Worm (Caenorhabditis elegans) whole organism, L4/young adult: Measurements from ENCODE around the gene zer-1.

Experiments
- dao-5 ChIP-seq: sonication (generic microtip); optimal IDR thresholded peaks from 2 replicates; lab custom pipeline; 2016; ENCODE audit warnings: missing genotype, missing genetic modification characterization, moderate library complexity, missing compliant biosample characterization
- him-1 ChIP-seq: sonication (generic microtip); optimal IDR thresholded peaks from 2 replicates; lab custom pipeline; 2016; ENCODE audit warnings: missing genotype, missing genetic modification reagents, missing genetic modification characterization, missing compliant biosample characterization

ce11 chrIII:895525-895924 lies 8.9 kb upstream of the zer-1 start, which contains the start of the genes ztf-18 and F23H11.2:
- TF ChIP-seq him-1: no peak
- TF ChIP-seq dao-5 (tag; lab: Kevin White, UChicago): no peak
